Worm (Caenorhabditis elegans): ENCODE measurements around the gene dss-1.

Gene dss-1

ce11 chrIII:1144816-1145215 lies 51.3 kb downstream of the dss-1 start:
- TF ChIP-seq R02D3.7 (tag; optimal IDR thresholded peaks at IDR 0.05) (no peak), aha-1 (tag) (peak; percentile 54), madf-5 (GFP tag; IDR thresholded peaks at IDR 0.05) (no peak), lin-15B (tag; optimal IDR thresholded peaks at IDR 0.05) (no peak), set-16 (GFP tag; IDR thresholded peaks at IDR 0.05) (peak; percentile 72), lin-1 (GFP tag; IDR thresholded peaks at IDR 0.05) (no peak), ces-1 (GFP tag; optimal IDR thresholded peaks at IDR 0.05) (no peak), F10B5.3 (tag; optimal IDR thresholded peaks at IDR 0.05) (no peak)
